Fruit fly (Drosophila melanogaster) S2 (cell line): Measurements from ENCODE around the gene Gnpat.

Source experiments
- CG8478 ChIP-seq: fragments of >200 bp; optimal IDR thresholded peaks from 2 replicates; lab custom pipeline; 2018
- CTCF ChIP-seq, 2 experiments: fragments of >200 bp; optimal IDR thresholded peaks; 2 replicates each; lab custom pipeline; 2018

The Gnpat gene

dm6 chr3R:25460650-25461049, 30.1 kb downstream of the Gnpat start:
- TF ChIP-seq CG8478 (lab: Kevin White, UChicago): no peak
- TF ChIP-seq CTCF (optimal IDR thresholded peaks at IDR 0.05; lab: Kevin White, UChicago): no peak

dm6 chr3R:25459200-25459809, 31.4 kb downstream of the Gnpat start:
- TF ChIP-seq CG8478 (lab: Kevin White, UChicago) (no peak), CTCF (optimal IDR thresholded peaks at IDR 0.05; lab: Kevin White, UChicago) (no peak)

- no peak for TF ChIP-seq CTCF (optimal IDR thresholded peaks at IDR 0.05; lab: Kevin White, UChicago)
- TF ChIP-seq CG8478 (lab: Kevin White, UChicago): no peak
Observed at dm6 chr3R:25457097-25457496, 33.6 kb downstream of the Gnpat start.

dm6 chr3R:25453150-25453680, 37.5 kb downstream of the Gnpat start:
- no peak for TF ChIP-seq CTCF (optimal IDR thresholded peaks at IDR 0.05; lab: Kevin White, UChicago)

dm6 chr3R:25451832-25452231, 38.9 kb downstream of the Gnpat start:
- no peak for TF ChIP-seq CG8478 (lab: Kevin White, UChicago)
- no peak for TF ChIP-seq CTCF (optimal IDR thresholded peaks at IDR 0.05; lab: Kevin White, UChicago)

- TF ChIP-seq CTCF (optimal IDR thresholded peaks at IDR 0.05; lab: Kevin White, UChicago) (no peak), CG8478 (lab: Kevin White, UChicago) (no peak)
Observed at dm6 chr3R:25448737-25449136, 42.0 kb downstream of the Gnpat start.

- no peak for TF ChIP-seq CG8478 (lab: Kevin White, UChicago)
- TF ChIP-seq CTCF (optimal IDR thresholded peaks at IDR 0.05; lab: Kevin White, UChicago): no peak
Observed at dm6 chr3R:25448318-25448717, 42.4 kb downstream of the Gnpat start.

- no peak for TF ChIP-seq CTCF (optimal IDR thresholded peaks at IDR 0.05; lab: Kevin White, UChicago)
- no peak for TF ChIP-seq CG8478 (lab: Kevin White, UChicago)
Observed at dm6 chr3R:25447451-25447850, 43.3 kb downstream of the Gnpat start.

- no peak for TF ChIP-seq CTCF (optimal IDR thresholded peaks at IDR 0.05; lab: Kevin White, UChicago)
Observed at dm6 chr3R:25446482-25447300, 44.0 kb downstream of the Gnpat start.

dm6 chr3R:25445546-25446400, 45.0 kb downstream of the Gnpat start:
- TF ChIP-seq CG8478 (lab: Kevin White, UChicago): no peak
- TF ChIP-seq CTCF (optimal IDR thresholded peaks at IDR 0.05; lab: Kevin White, UChicago): no peak

- TF ChIP-seq CTCF (optimal IDR thresholded peaks at IDR 0.05; lab: Kevin White, UChicago): no peak
- no peak for TF ChIP-seq CG8478 (lab: Kevin White, UChicago)
Observed at dm6 chr3R:25438353-25438986, 52.3 kb downstream of the Gnpat start.

dm6 chr3R:25437254-25437810, 53.4 kb downstream of the Gnpat start:
- TF ChIP-seq CTCF (optimal IDR thresholded peaks at IDR 0.05; lab: Kevin White, UChicago): no peak
- no peak for TF ChIP-seq CG8478 (lab: Kevin White, UChicago)
